Fruit fly (Drosophila melanogaster): Measurements from ENCODE around the gene CAH1.

Gene CAH1

dm6 chr2L:13790715-13791114, 12.7 kb upstream of the CAH1 start, which contains the start of gene CG16863:
CG16863 (plus strand) TSS chr2L:13790959.
- TF ChIP-seq Sin3A (optimal IDR thresholded peaks at IDR 0.05), result no peak
- no peak for TF ChIP-seq psq (optimal IDR thresholded peaks at IDR 0.05)
- TF ChIP-seq h (optimal IDR thresholded peaks at IDR 0.05), result no peak
- TF ChIP-seq insv (optimal IDR thresholded peaks at IDR 0.05), result no peak
- TF ChIP-seq Myc (optimal IDR thresholded peaks at IDR 0.05), result no peak
- no peak for TF ChIP-seq ttk (optimal IDR thresholded peaks at IDR 0.05)

DNA sequence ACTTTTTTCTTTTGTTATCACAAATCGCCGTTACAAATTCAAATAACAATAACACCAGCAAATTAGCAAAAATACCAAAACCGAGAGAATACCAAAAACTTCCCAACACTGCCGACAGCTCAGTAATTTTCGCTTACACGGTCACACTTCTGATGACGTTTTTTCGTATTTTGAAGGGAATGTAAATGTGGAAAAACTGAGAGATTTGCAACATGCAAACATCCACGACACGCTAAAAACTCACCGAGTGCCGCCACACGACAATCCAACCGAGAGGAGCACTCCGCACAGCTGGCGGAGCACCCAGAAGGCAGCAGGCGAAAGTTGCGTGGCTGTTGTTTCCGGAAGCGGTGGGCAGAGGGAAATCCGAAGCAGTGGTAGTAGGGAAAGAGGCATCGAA, 10.0 kb upstream of the CAH1 start, which contains the start of gene Sec71:
Gene Sec71, plus strand, starts transcription at position 117 of the 400 bp plus-strand sequence.
- TF ChIP-seq Myc (optimal IDR thresholded peaks at IDR 0.05) (no peak), h (optimal IDR thresholded peaks at IDR 0.05) (no peak), insv (optimal IDR thresholded peaks at IDR 0.05) (no peak), ttk (optimal IDR thresholded peaks at IDR 0.05) (no peak), Sin3A (optimal IDR thresholded peaks at IDR 0.05) (no peak), psq (optimal IDR thresholded peaks at IDR 0.05) (no peak)

- TF ChIP-seq Sin3A (optimal IDR thresholded peaks at IDR 0.05) (no peak), Myc (optimal IDR thresholded peaks at IDR 0.05) (no peak), h (optimal IDR thresholded peaks at IDR 0.05) (no peak), psq (optimal IDR thresholded peaks at IDR 0.05) (no peak), insv (optimal IDR thresholded peaks at IDR 0.05) (no peak), ttk (optimal IDR thresholded peaks at IDR 0.05) (no peak)
These were observed 2.3 kb upstream of the CAH1 start for dm6 chr2L:13801166-13801565.

- TF ChIP-seq Sin3A (optimal IDR thresholded peaks at IDR 0.05), result no peak
These were observed 1.3 kb upstream of the CAH1 start for dm6 chr2L:13802075-13802639.

DNA sequence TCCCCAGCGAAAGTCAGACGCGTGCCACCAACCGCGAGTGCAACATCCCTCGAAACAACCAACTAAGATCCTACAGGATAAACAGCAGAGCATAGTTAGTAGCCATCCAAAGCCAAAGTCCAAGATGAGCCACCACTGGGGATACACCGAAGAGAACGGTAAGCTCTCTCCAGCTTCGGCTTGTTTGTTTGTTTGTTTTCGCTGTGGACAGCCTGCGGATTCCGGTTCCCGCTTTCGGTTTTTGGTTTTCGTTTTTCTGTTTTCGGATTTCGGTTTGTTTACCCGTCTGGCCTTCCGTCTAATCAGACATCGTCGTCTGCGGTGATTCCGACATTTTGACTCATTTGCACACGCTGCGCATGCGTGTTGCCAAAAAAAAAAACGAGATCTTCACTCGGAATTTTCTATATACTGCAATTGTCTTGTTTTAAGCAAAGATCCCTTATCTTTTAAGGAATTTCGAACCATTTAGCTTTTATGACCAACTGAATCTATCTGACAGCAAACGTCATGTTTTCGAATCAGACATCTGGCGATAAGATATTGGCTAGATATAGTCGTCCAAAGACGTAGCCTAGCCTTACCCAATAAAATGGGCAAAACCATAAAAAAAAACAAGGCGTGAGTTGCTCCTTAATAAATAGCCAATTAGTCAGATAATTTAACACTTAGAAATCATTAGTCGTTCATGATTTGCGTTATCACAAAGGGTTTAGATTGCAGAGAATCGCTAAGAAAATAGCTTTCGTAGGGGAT, 557 bp downstream of the CAH1 start:
- TF ChIP-seq ttk (optimal IDR thresholded peaks at IDR 0.05), result no peak
- no peak for TF ChIP-seq psq (optimal IDR thresholded peaks at IDR 0.05)
- no peak for TF ChIP-seq Myc (optimal IDR thresholded peaks at IDR 0.05)
- no peak for TF ChIP-seq insv (optimal IDR thresholded peaks at IDR 0.05)
- TF ChIP-seq h (optimal IDR thresholded peaks at IDR 0.05), result no peak
- TF ChIP-seq Sin3A (optimal IDR thresholded peaks at IDR 0.05), result no peak

dm6 chr2L:13804561-13805067, 1.2 kb downstream of the CAH1 start:
- no peak for TF ChIP-seq Myc (optimal IDR thresholded peaks at IDR 0.05)
- no peak for TF ChIP-seq Sin3A (optimal IDR thresholded peaks at IDR 0.05)
- TF ChIP-seq ttk (optimal IDR thresholded peaks at IDR 0.05), result no peak
- TF ChIP-seq psq (optimal IDR thresholded peaks at IDR 0.05), result no peak
- no peak for TF ChIP-seq insv (optimal IDR thresholded peaks at IDR 0.05)
- TF ChIP-seq h (optimal IDR thresholded peaks at IDR 0.05), result no peak

- TF ChIP-seq Myc (optimal IDR thresholded peaks at IDR 0.05), result no peak
These were observed 1.7 kb downstream of the CAH1 start for dm6 chr2L:13805170-13805569.

DNA sequence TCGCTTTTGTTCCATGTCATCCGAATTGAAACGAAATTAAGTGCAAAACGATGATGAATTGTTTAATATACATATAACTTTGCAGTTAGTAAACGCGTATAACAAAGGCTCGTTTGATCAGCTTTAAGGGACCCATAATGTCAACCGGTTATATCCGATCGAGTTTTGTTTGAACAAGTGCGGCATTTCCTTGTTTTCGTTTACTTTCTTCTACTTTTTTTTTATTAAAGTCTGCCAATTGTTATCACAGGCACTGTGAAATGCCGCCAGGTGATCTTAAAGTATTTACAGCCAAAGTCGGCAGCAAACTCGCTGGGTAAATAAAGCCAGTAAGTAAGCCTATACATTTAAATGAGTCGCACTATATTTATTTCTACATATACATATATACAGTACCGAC, 3.7 kb downstream of the CAH1 start:
- TF ChIP-seq ttk (optimal IDR thresholded peaks at IDR 0.05) (no peak), Myc (optimal IDR thresholded peaks at IDR 0.05) (no peak), Sin3A (optimal IDR thresholded peaks at IDR 0.05) (no peak)

- TF ChIP-seq ttk (optimal IDR thresholded peaks at IDR 0.05), result no peak
- no peak for TF ChIP-seq Myc (optimal IDR thresholded peaks at IDR 0.05)
- no peak for TF ChIP-seq Sin3A (optimal IDR thresholded peaks at IDR 0.05)
- no peak for TF ChIP-seq h (optimal IDR thresholded peaks at IDR 0.05)
These were observed 4.5 kb downstream of the CAH1 start for dm6 chr2L:13807959-13808358.

DNA sequence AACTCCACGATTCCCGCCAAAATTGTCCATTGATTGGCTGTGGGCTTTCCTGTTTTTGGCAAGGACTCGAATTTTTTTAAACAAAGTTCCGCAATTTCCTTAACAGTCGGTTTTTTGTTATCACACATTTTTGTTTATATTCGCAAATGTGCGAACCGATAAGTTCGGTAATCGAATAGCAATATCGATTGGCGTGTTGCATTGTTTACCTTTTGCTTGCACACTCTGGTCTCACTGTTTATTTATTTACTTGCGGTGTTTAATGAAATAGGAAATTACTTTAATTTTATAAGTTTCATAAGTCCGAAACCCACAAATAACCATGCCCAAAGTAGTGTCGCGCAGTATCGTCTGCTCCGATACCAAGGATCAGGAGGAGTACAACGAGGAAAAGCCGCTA, 7.9 kb downstream of the CAH1 start, which contains the start of the genes Adat1 and CG16865:
Gene Adat1, minus strand, starts transcription at position 152 of the 400 bp plus-strand sequence.
Gene CG16865, plus strand, starts transcription at position 200 of the 400 bp plus-strand sequence.
- no peak for TF ChIP-seq Myc (optimal IDR thresholded peaks at IDR 0.05)
- TF ChIP-seq ttk (optimal IDR thresholded peaks at IDR 0.05), result no peak
- no peak for TF ChIP-seq Sin3A (optimal IDR thresholded peaks at IDR 0.05)
- TF ChIP-seq h (optimal IDR thresholded peaks at IDR 0.05), result no peak
- no peak for TF ChIP-seq psq (optimal IDR thresholded peaks at IDR 0.05)
- no peak for TF ChIP-seq insv (optimal IDR thresholded peaks at IDR 0.05)

dm6 chr2L:13813156-13813555, 9.7 kb downstream of the CAH1 start, which contains the start of gene CG16888:
CG16888 (minus strand) TSS chr2L:13813256.
- TF ChIP-seq psq (optimal IDR thresholded peaks at IDR 0.05), result no peak
- no peak for TF ChIP-seq ttk (optimal IDR thresholded peaks at IDR 0.05)
- TF ChIP-seq h (optimal IDR thresholded peaks at IDR 0.05), result no peak

DNA sequence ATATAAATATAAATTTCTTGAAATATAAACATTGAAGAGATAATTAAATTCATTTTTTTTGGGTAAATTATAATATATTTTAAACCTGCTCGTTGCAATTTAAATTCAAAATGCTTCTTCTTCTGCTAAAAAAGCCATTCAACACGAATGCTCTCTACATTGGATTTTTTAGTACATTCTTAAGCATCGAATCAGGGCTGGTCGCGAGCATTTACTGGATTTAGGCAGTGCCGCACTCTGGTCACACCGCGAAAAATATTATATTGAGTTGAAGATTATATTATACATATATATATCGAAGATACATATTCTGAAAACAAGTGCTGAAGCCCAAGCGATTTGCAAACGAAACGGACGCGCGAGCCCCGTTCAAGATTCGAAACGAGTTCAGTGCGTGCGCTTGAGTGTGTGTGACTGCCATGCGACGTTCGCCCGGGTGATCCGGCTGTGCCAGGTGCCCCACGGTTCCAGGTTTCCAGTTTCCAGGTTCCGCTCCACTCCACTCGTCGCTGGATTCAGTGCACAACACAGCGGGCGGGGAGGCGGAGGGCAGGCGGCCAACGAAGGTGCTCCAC, 10.3 kb downstream of the CAH1 start, which contains the start of gene Sos:
Gene Sos, plus strand, starts transcription at position 213 of the 575 bp plus-strand sequence.
- TF ChIP-seq h (optimal IDR thresholded peaks at IDR 0.05) (no peak), insv (optimal IDR thresholded peaks at IDR 0.05) (no peak), Myc (optimal IDR thresholded peaks at IDR 0.05) (no peak), ttk (optimal IDR thresholded peaks at IDR 0.05) (no peak), Sin3A (optimal IDR thresholded peaks at IDR 0.05) (no peak)

dm6 chr2L:13820176-13820575, 16.8 kb downstream of the CAH1 start:
- TF ChIP-seq h (optimal IDR thresholded peaks at IDR 0.05), result no peak
- no peak for TF ChIP-seq insv (optimal IDR thresholded peaks at IDR 0.05)
- TF ChIP-seq ttk (optimal IDR thresholded peaks at IDR 0.05), result no peak
- no peak for TF ChIP-seq Sin3A (optimal IDR thresholded peaks at IDR 0.05)
- no peak for TF ChIP-seq Myc (optimal IDR thresholded peaks at IDR 0.05)
- no peak for TF ChIP-seq psq (optimal IDR thresholded peaks at IDR 0.05)

All from Kc167 (cell line).